Worm (Caenorhabditis elegans) whole organism, young adult: Measurements from ENCODE around the gene C46C11.3.

Experiments
- C17E4.6 ChIP-seq: fragments of 200-800 bp; sonication (Bioruptor generic); IDR thresholded peaks from 2 replicates; pipeline ENCODE4 v1.3.6; 2022; ENCODE audit warnings: missing genetic modification reagents, missing genetic modification characterization, missing compliant biosample characterization
- F57A8.1 ChIP-seq: fragments of 200-800 bp; sonication (Bioruptor generic); optimal IDR thresholded peaks from 2 replicates; lab custom pipeline; 2018; ENCODE audit warnings: mild to moderate bottlenecking, missing genetic modification characterization, moderate library complexity, missing compliant biosample characterization
- T26A5.8 ChIP-seq: sonication (generic microtip); optimal IDR thresholded peaks from 2 replicates; lab custom pipeline; 2016; ENCODE audit warnings: missing genetic modification characterization, missing compliant biosample characterization
- akir-1 ChIP-seq: fragments of 200-800 bp; sonication (Bioruptor generic); optimal IDR thresholded peaks from 2 replicates; lab custom pipeline; 2018; ENCODE audit warnings: mild to moderate bottlenecking, missing genetic modification characterization, moderate library complexity, missing compliant biosample characterization
- aptf-3 ChIP-seq: fragments of 200-800 bp; sonication (Bioruptor generic); IDR thresholded peaks from 2 replicates; pipeline ENCODE4 v1.3.6; 2022; ENCODE audit warnings: missing genetic modification characterization, missing compliant biosample characterization
- atf-7 ChIP-seq: sonication (generic microtip); optimal IDR thresholded peaks from 2 replicates; lab custom pipeline; 2017; ENCODE audit warnings: mild to moderate bottlenecking, missing genetic modification characterization, missing compliant biosample characterization
- bed-2 ChIP-seq: fragments of 200-800 bp; sonication (Bioruptor generic); IDR thresholded peaks from 2 replicates; pipeline ENCODE4 v1.3.6; 2022; ENCODE audit warnings: missing genetic modification reagents, missing genetic modification characterization, missing compliant biosample characterization
- cebp-1 ChIP-seq, 2 experiments: fragments of 200-800 bp in 1 of 2; sonication (Bioruptor generic) in 1 of 2; sonication (generic microtip) in 1 of 2; IDR thresholded peaks in 1 of 2; optimal IDR thresholded peaks in 1 of 2; 2 replicates each; pipeline versions ENCODE4 v1.3.6 to Lab custom; 2017 to 2022; ENCODE audit warnings: missing compliant biosample characterization in 2 of 2, missing genetic modification characterization in 2 of 2, mild to moderate bottlenecking in 1 of 2, missing genetic modification reagents in 1 of 2, moderate library complexity in 1 of 2
- ceh-27 ChIP-seq: fragments of 200-800 bp; sonication (Bioruptor generic); optimal IDR thresholded peaks from 2 replicates; lab custom pipeline; 2018; ENCODE audit warnings: mild to moderate bottlenecking, missing genetic modification characterization, moderate library complexity, missing compliant biosample characterization
- ceh-40 ChIP-seq: fragments of 200-800 bp; sonication (Bioruptor generic); IDR thresholded peaks from 2 replicates; pipeline ENCODE4 v1.3.6; 2022; ENCODE audit warnings: missing genetic modification characterization, missing compliant biosample characterization
- die-1 ChIP-seq: sonication (generic microtip); optimal IDR thresholded peaks from 2 replicates; lab custom pipeline; 2016; ENCODE audit warnings: missing genotype, mild to moderate bottlenecking, missing genetic modification characterization, missing compliant biosample characterization
- dox-1 ChIP-seq: fragments of 200-800 bp; sonication (Bioruptor generic); IDR thresholded peaks from 2 replicates; pipeline ENCODE4 v1.3.6; 2022; ENCODE audit warnings: missing genetic modification reagents, missing genetic modification characterization, missing compliant biosample characterization
- fkh-3 ChIP-seq: sonication (generic microtip); optimal IDR thresholded peaks from 2 replicates; lab custom pipeline; 2016; ENCODE audit warnings: mild to moderate bottlenecking, missing genetic modification characterization, missing compliant biosample characterization
- hmg-1.2 ChIP-seq: fragments of 200-800 bp; sonication (Bioruptor generic); IDR thresholded peaks from 2 replicates; pipeline ENCODE4 v1.3.6; 2022; ENCODE audit warnings: missing genetic modification reagents, missing genetic modification characterization, missing compliant biosample characterization
- lsy-27 ChIP-seq: sonication (generic microtip); optimal IDR thresholded peaks from 2 replicates; lab custom pipeline; 2017; ENCODE audit warnings: missing genetic modification characterization, mild to moderate bottlenecking, missing compliant biosample characterization, antibody characterized with exemption, missing genotype, borderline replicate concordance; ENCODE audit not compliant: insufficient read depth
- madf-3 ChIP-seq: fragments of 200-800 bp; sonication (Bioruptor generic); IDR thresholded peaks from 2 replicates; pipeline ENCODE4 v1.3.6; 2022; ENCODE audit warnings: missing genetic modification reagents, missing genetic modification characterization, missing compliant biosample characterization
- mcd-1 ChIP-seq: fragments of 200-800 bp; sonication (Bioruptor generic); IDR thresholded peaks from 2 replicates; pipeline ENCODE4 v1.3.6; 2022; ENCODE audit warnings: missing genetic modification reagents, missing genetic modification characterization, missing compliant biosample characterization
- mxl-1 ChIP-seq: sonication (generic microtip); optimal IDR thresholded peaks from 2 replicates; lab custom pipeline; 2016; ENCODE audit warnings: missing genetic modification characterization, missing compliant biosample characterization
- nfyb-1 ChIP-seq: fragments of 200-800 bp; sonication (Bioruptor generic); IDR thresholded peaks from 2 replicates; pipeline ENCODE4 v1.3.6; 2022; ENCODE audit warnings: missing genetic modification reagents, missing genetic modification characterization, missing compliant biosample characterization
- pbrm-1 ChIP-seq: fragments of 200-800 bp; sonication (Bioruptor generic); IDR thresholded peaks from 2 replicates; pipeline ENCODE4 v1.3.6; 2022; ENCODE audit warnings: missing genetic modification reagents, missing genetic modification characterization, missing compliant biosample characterization
- sdz-38 ChIP-seq: sonication (generic microtip); optimal IDR thresholded peaks from 2 replicates; lab custom pipeline; 2016; ENCODE audit warnings: missing genotype, missing genetic modification characterization, missing compliant biosample characterization
- snpc-1.1 ChIP-seq: sonication (generic microtip); optimal IDR thresholded peaks from 2 replicates; lab custom pipeline; 2017; ENCODE audit warnings: missing genetic modification characterization, mild to moderate bottlenecking, missing compliant biosample characterization, antibody characterized with exemption, moderate library complexity, missing genotype, missing genetic modification reagents; ENCODE audit not compliant: insufficient read depth
- tbp1 ChIP-seq: fragments of 200-800 bp; sonication (Bioruptor generic); optimal IDR thresholded peaks from 2 replicates; lab custom pipeline; 2018; ENCODE audit warnings: mild to moderate bottlenecking, missing genetic modification characterization, missing compliant biosample characterization
- tbx-9 ChIP-seq: sonication (generic microtip); optimal IDR thresholded peaks from 2 replicates; lab custom pipeline; 2016; ENCODE audit warnings: borderline replicate concordance, missing genetic modification characterization, inconsistent platforms, missing compliant biosample characterization
- xnd-1 ChIP-seq: sonication (generic microtip); optimal IDR thresholded peaks from 2 replicates; lab custom pipeline; 2016; ENCODE audit warnings: missing genotype, missing genetic modification reagents, missing genetic modification characterization, missing compliant biosample characterization
- zfh-2 ChIP-seq: fragments of 200-800 bp; sonication (Bioruptor generic); conservative IDR thresholded peaks from 2 replicates; pipeline ENCODE4 v1.3.6; 2022; ENCODE audit warnings: missing genetic modification reagents, missing genetic modification characterization, missing compliant biosample characterization
- ztf-26 ChIP-seq: sonication (generic microtip); optimal IDR thresholded peaks from 2 replicates; lab custom pipeline; 2017; ENCODE audit warnings: missing genetic modification characterization, missing compliant biosample characterization
- ztf-3 ChIP-seq: fragments of 200-800 bp; sonication (Bioruptor generic); optimal IDR thresholded peaks from 2 replicates; lab custom pipeline; 2018; ENCODE audit warnings: mild to moderate bottlenecking, missing genetic modification characterization, missing compliant biosample characterization

Gene C46C11.3

ce11 chrX:4616832-4617231 lies 5.3 kb upstream of the C46C11.3 start (continued):
- TF ChIP-seq die-1 (peak; percentile 20), pbrm-1 (GFP tag; lab: Robert Waterston, UW) (0 out of 2 replicates have a peak, but pooled peaks have one; percentile 33), zfh-2 (GFP tag; lab: Robert Waterston, UW) (peak; percentile 83), nfyb-1 (peak; percentile 54; the same call in 1 of the 2 replicates), ztf-26 (peak; percentile 4), madf-3 (peak; percentile 91), dox-1 (GFP tag; lab: Robert Waterston, UW) (peak; percentile 47; the same call in 1 of the 2 replicates)

ce11 chrX:4619582-4619981 lies 2.5 kb upstream of the C46C11.3 start, which contains the start of gene pqn-65:
TSS of gene pqn-65 (minus strand) at chrX:4619635.
- TF ChIP-seq cebp-1 (GFP tag; IDR thresholded peaks at IDR 0.05; lab: Robert Waterston, UW) (peak; percentile 85), cebp-1 (tag; optimal IDR thresholded peaks at IDR 0.05; lab: Kevin White, UChicago) (peak; percentile 93), mcd-1 (peak; percentile 45; the same call in 1 of the 2 replicates), atf-7 (tag; lab: Kevin White, UChicago) (no peak)
- TF ChIP-seq, all 124 proteins: peak for 2

- TF ChIP-seq zfh-2 (GFP tag; lab: Robert Waterston, UW), result peak; percentile 67
- TF ChIP-seq hmg-1.2 (GFP tag; lab: Robert Waterston, UW), result no peak
Observed at ce11 chrX:4620019-4620418, 2.1 kb upstream of the C46C11.3 start.

- no peak for TF ChIP-seq tbx-9 (tag; lab: Kevin White, UChicago)
Observed at ce11 chrX:4623707-4624106, 1.6 kb downstream of the C46C11.3 start.

- TF ChIP-seq mxl-1 (tag; lab: Kevin White, UChicago), result no peak
- no peak for TF ChIP-seq fkh-3 (tag; lab: Kevin White, UChicago)
- TF ChIP-seq ceh-27 (GFP tag; lab: Kevin White, UChicago), result no peak
- TF ChIP-seq xnd-1 (tag; lab: Kevin White, UChicago), result no peak
- TF ChIP-seq tbx-9 (tag; lab: Kevin White, UChicago), result no peak
- no peak for TF ChIP-seq lsy-27 (tag; lab: Kevin White, UChicago)
- TF ChIP-seq mcd-1, result no peak
Observed at ce11 chrX:4625080-4625479, 3.0 kb downstream of the C46C11.3 start.

- no peak for TF ChIP-seq C17E4.6
- TF ChIP-seq F57A8.1, result no peak
- no peak for TF ChIP-seq ztf-3
- no peak for TF ChIP-seq snpc-1.1 (tag; lab: Kevin White, UChicago)
- no peak for TF ChIP-seq mxl-1 (tag; lab: Kevin White, UChicago)
- no peak for TF ChIP-seq ceh-40 (GFP tag; lab: Robert Waterston, UW)
- TF ChIP-seq T26A5.8 (tag; lab: Kevin White, UChicago), result no peak
- TF ChIP-seq mcd-1, result no peak
- no peak for TF ChIP-seq sdz-38 (tag; lab: Kevin White, UChicago)
- no peak for TF ChIP-seq bed-2 (GFP tag; lab: Robert Waterston, UW)
Observed at ce11 chrX:4626891-4627290, 4.8 kb downstream of the C46C11.3 start.

ce11 chrX:4628350-4628749 lies 6.2 kb downstream of the C46C11.3 start:
- TF ChIP-seq tbp1 (GFP tag; lab: Kevin White, UChicago), result no peak
- no peak for TF ChIP-seq aptf-3
- no peak for TF ChIP-seq akir-1 (GFP tag; lab: Kevin White, UChicago)
